Fruit fly (Drosophila melanogaster): ENCODE results near the gene CG14708.

The CG14708 gene

DNA sequence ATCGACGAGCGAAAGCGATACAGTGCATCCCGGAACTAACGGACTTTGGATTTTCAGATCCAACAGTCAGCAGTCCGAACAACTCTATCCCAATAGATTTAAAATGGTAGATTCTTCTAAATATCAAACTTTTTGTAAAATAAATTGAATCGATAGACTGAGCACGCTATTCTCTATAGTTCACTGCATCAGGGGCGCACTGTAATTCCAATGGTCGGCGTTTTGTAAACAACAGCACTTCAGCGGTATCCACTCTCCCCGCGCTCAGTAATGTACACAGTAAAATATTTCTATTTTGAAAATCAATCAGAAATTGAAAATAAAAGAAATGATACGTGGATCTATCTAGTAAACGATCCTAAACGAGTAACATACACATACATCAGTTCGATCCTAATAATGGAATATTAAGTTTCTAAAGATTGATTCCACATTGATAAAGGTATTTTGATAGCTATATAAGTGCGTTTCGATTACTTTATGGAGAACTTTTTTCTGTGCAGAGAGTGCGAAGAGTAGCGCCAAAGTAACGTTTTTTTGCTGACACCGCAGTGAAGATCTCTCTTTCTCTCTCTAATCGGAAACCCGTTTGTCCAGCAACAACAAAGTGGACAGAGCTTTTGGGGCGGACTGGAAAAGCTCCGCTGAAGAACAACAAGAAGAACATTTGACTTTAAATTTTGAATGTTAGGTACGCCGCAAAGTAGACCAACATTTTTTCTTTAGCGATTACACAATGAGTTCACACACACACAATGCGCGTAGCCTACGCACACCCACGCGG lies 8.6 kb downstream of the CG14708 start (continued):
- TF ChIP-seq Fer1 (GFP tag; optimal IDR thresholded peaks at IDR 0.05) (peak; percentile 96), cg (GFP tag; optimal IDR thresholded peaks at IDR 0.05) (peak; percentile 86), pum (GFP tag; optimal IDR thresholded peaks at IDR 0.05) (peak; percentile 97), CG2129 (GFP tag; IDR thresholded peaks at IDR 0.05; ENCODE audit: partially characterized antibody) (no peak), gcm2 (GFP tag; optimal IDR thresholded peaks at IDR 0.05) (peak; percentile 82), CG16779 (GFP tag; IDR thresholded peaks at IDR 0.05) (peak; percentile 94), sens-2 (GFP tag; IDR thresholded peaks at IDR 0.05) (peak; percentile 74), Dp (GFP tag; optimal IDR thresholded peaks at IDR 0.05) (no peak), bsh (GFP tag; optimal IDR thresholded peaks at IDR 0.05) (peak; percentile 80 to 89), Rx (GFP tag; IDR thresholded peaks at IDR 0.05) (peak; percentile 89), CG7357 (GFP tag; IDR thresholded peaks at IDR 0.05) (peak; percentile 86), ttk (GFP tag; IDR thresholded peaks at IDR 0.05) (peak; percentile 94), CG16813 (GFP tag; IDR thresholded peaks at IDR 0.05; ENCODE audit: partially characterized antibody) (no peak), Hmr (GFP tag; optimal IDR thresholded peaks at IDR 0.05) (peak; percentile 91), CG17612 (GFP tag; IDR thresholded peaks at IDR 0.05) (peak; percentile 77), zen (tag; optimal IDR thresholded peaks at IDR 0.05) (peak; percentile 71), CG7987 (GFP tag; optimal IDR thresholded peaks at IDR 0.05) (peak; percentile 56), Atf-2 (GFP tag; optimal IDR thresholded peaks at IDR 0.05) (peak; percentile 83), mam (GFP tag; optimal IDR thresholded peaks at IDR 0.05) (peak; percentile 97), CG9932 (GFP tag; IDR thresholded peaks at IDR 0.05) (peak; percentile 94), Hr51 (GFP tag; optimal IDR thresholded peaks at IDR 0.05) (peak; percentile 83 to 87), Chrac-16 (GFP tag; optimal IDR thresholded peaks at IDR 0.05) (peak; percentile 83), sens (GFP tag) (peak; percentile 99), CG13296 (GFP tag; optimal IDR thresholded peaks at IDR 0.05) (peak; percentile 95), Atf3 (GFP tag; optimal IDR thresholded peaks at IDR 0.05) (peak; percentile 49), esg (GFP tag; conservative IDR thresholded peaks at IDR 0.05) (peak; percentile 84), ro (GFP tag; IDR thresholded peaks at IDR 0.05) (peak; percentile 88), croc (GFP tag; conservative IDR thresholded peaks at IDR 0.05) (peak; percentile 86), YL-1 (GFP tag; optimal IDR thresholded peaks at IDR 0.05) (peak; percentile 42), CG16863 (GFP tag; optimal IDR thresholded peaks at IDR 0.05) (peak; percentile 86), ase (GFP tag; IDR thresholded peaks at IDR 0.05) (peak; percentile 84; the same call in 2 of the 3 replicates), CG11093 (GFP tag; IDR thresholded peaks at IDR 0.05) (peak; percentile 92), CG7372 (GFP tag; IDR thresholded peaks at IDR 0.05) (peak; percentile 86), Eip74EF (GFP tag; optimal IDR thresholded peaks at IDR 0.05) (peak in 1 of 2 experiments; percentile 79), gsb-n (tag; optimal IDR thresholded peaks at IDR 0.05) (peak; percentile 75), hth (optimal IDR thresholded peaks at IDR 0.05) (no peak), CG2678 (tag; optimal IDR thresholded peaks at IDR 0.05) (peak; percentile 98), Hey (tag; optimal IDR thresholded peaks at IDR 0.05) (peak; percentile 31), Med (GFP tag) (peak; percentile 98), da (GFP tag; optimal IDR thresholded peaks at IDR 0.05) (peak; percentile 36), CG17359 (tag; optimal IDR thresholded peaks at IDR 0.05) (peak; percentile 94), vvl (GFP tag; IDR thresholded peaks at IDR 0.05) (peak; percentile 98), CTCF (GFP tag; optimal IDR thresholded peaks at IDR 0.05) (peak; percentile 39), bigmax (GFP tag; optimal IDR thresholded peaks at IDR 0.05) (no peak), nom (GFP tag; optimal IDR thresholded peaks at IDR 0.05) (peak; percentile 90), CG9215 (GFP tag; IDR thresholded peaks at IDR 0.05) (peak; percentile 92), trh (GFP tag; optimal IDR thresholded peaks at IDR 0.05) (peak; percentile 59), CG6683 (GFP tag; optimal IDR thresholded peaks at IDR 0.05) (peak; percentile 80), CG3065 (GFP tag; optimal IDR thresholded peaks at IDR 0.05) (no peak), CG2889 (GFP tag; IDR thresholded peaks at IDR 0.05) (peak; percentile 83)
